Worm (Caenorhabditis elegans): Measurements from ENCODE around the gene arle-14.

Gene arle-14

DNA sequence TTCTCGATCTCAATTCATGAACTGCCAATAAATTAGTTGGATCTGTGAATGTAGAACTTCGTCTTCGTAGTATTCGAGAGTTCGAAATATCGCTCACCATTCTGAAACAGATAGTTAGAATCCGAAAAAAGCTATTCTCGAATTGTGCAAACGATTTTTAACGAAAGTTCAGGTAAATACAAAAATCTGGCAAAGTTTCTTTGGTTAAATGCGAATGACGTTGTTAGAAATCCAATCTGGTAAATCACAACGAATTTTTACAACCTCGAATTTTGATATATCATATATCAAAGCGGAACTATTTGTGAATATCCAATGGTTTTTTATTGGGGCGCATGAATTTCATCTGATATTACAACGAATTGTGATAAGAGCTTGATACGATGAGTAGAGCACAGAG, 16.5 kb downstream of the arle-14 start, which contains the start of gene hpo-28:
hpo-28 (minus strand) TSS at position 101 of the 400 bp plus-strand sequence.
- TF ChIP-seq fkh-10 (GFP tag; optimal IDR thresholded peaks at IDR 0.05) (no peak), K09A11.1 (tag; optimal IDR thresholded peaks at IDR 0.05; ENCODE audit: insufficient read depth) (no peak), dve-1 (tag; optimal IDR thresholded peaks at IDR 0.05) (no peak), pqm-1 (tag; optimal IDR thresholded peaks at IDR 0.05) (no peak), npax-4 (tag; optimal IDR thresholded peaks at IDR 0.05) (no peak), unc-3 (GFP tag; conservative IDR thresholded peaks at IDR 0.05) (no peak), unc-3 (tag; optimal IDR thresholded peaks at IDR 0.05) (no peak), hlh-13 (GFP tag; optimal IDR thresholded peaks at IDR 0.05) (no peak), K02D7.2 (tag; optimal IDR thresholded peaks at IDR 0.05) (no peak), hlh-6 (tag; optimal IDR thresholded peaks at IDR 0.05) (no peak), rnt-1 (tag; optimal IDR thresholded peaks at IDR 0.05) (no peak), elt-2 (tag; optimal IDR thresholded peaks at IDR 0.05) (no peak), che-1 (tag; optimal IDR thresholded peaks at IDR 0.05) (no peak), madf-2 (tag; optimal IDR thresholded peaks at IDR 0.05) (no peak), tbx-7 (tag; optimal IDR thresholded peaks at IDR 0.05) (no peak), hlh-8 (tag; optimal IDR thresholded peaks at IDR 0.05) (no peak), ceh-30 (tag; optimal IDR thresholded peaks at IDR 0.05) (no peak)

DNA sequence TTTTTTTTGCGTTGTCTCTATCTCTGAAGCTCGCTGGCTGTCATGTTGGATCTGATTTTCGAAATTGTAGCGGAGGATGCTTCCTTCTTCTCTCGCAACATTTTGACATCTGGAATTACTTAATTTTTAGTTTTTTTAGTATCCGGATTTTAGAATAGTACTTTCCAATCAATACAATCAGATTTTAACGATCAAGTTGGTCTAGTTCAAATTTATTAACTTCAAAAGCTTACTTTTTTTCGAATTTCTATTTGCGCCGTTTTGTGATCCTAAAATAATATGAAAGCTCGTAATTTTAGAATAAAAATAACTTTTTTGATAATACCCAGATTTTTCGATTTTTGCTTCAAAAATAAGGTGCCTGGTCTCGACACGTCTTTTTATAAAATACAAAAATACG, 17.3 kb downstream of the arle-14 start, which contains the start of gene B0336.12:
B0336.12 (minus strand) TSS at position 101 of the 400 bp plus-strand sequence.
- TF ChIP-seq C08G9.2 (tag; optimal IDR thresholded peaks at IDR 0.05) (no peak), ceh-48 (tag; optimal IDR thresholded peaks at IDR 0.05) (no peak), lin-11 (tag; optimal IDR thresholded peaks at IDR 0.05) (no peak), dve-1 (tag; optimal IDR thresholded peaks at IDR 0.05) (no peak), sdc-2 (tag; optimal IDR thresholded peaks at IDR 0.05) (no peak)

DNA sequence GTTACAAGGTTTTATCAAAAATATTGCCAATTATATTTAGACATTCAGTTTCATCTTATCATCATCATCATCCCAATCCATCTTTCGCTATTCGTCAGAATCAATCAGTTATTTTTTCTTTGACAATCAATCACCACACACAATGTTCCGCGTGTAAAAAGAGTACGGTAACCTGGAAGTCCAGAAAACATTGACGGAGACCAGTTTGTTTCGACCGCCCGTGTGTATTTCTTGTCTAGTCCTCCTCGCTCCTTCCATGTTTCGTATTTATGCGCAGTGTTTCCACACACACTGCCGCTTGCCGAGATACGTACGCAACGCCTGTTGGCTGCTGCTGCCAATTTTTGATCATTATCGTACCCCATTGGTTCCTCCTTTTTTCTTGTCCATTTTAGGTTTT, 18.0 kb downstream of the arle-14 start:
- TF ChIP-seq odd-2 (tag; optimal IDR thresholded peaks at IDR 0.05), result no peak
- no peak for TF ChIP-seq C38D4.7 (GFP tag; optimal IDR thresholded peaks at IDR 0.05)
- no peak for TF ChIP-seq zip-5 (tag; optimal IDR thresholded peaks at IDR 0.05)
- no peak for TF ChIP-seq ceh-48 (tag; optimal IDR thresholded peaks at IDR 0.05)
- TF ChIP-seq nfya-1 (tag; optimal IDR thresholded peaks at IDR 0.05), result peak; percentile 68
- no peak for TF ChIP-seq T23F11.4 (GFP tag; optimal IDR thresholded peaks at IDR 0.05)
- TF ChIP-seq dve-1 (tag; optimal IDR thresholded peaks at IDR 0.05), result no peak
- no peak for TF ChIP-seq fax-1 (tag; optimal IDR thresholded peaks at IDR 0.05)
- TF ChIP-seq Y22D7AL.16 (tag; optimal IDR thresholded peaks at IDR 0.05), result no peak
- TF ChIP-seq sox-2 (GFP tag; IDR thresholded peaks at IDR 0.05), result no peak
- TF ChIP-seq mec-3 (tag; optimal IDR thresholded peaks at IDR 0.05; ENCODE audit: borderline replicate concordance), result no peak
- no peak for TF ChIP-seq sox-4 (tag; optimal IDR thresholded peaks at IDR 0.05)
- TF ChIP-seq lin-11 (tag; optimal IDR thresholded peaks at IDR 0.05), result no peak
- no peak for TF ChIP-seq ceh-34 (tag; optimal IDR thresholded peaks at IDR 0.05)
- no peak for TF ChIP-seq tbx-7 (tag; optimal IDR thresholded peaks at IDR 0.05)
- no peak for TF ChIP-seq ceh-14 (tag; optimal IDR thresholded peaks at IDR 0.05)
- TF ChIP-seq rnt-1 (tag; optimal IDR thresholded peaks at IDR 0.05), result no peak
- TF ChIP-seq elt-2 (tag; optimal IDR thresholded peaks at IDR 0.05), result peak; percentile 42
- no peak for TF ChIP-seq pax-1 (tag; optimal IDR thresholded peaks at IDR 0.05)
- TF ChIP-seq lim-6 (tag; optimal IDR thresholded peaks at IDR 0.05), result no peak
- TF ChIP-seq hlh-30 (tag; optimal IDR thresholded peaks at IDR 0.05; ENCODE audit: insufficient read depth), result no peak
- peak; percentile 70 for TF ChIP-seq ets-4 (tag; optimal IDR thresholded peaks at IDR 0.05)
- no peak for TF ChIP-seq unc-3 (GFP tag; conservative IDR thresholded peaks at IDR 0.05)
- TF ChIP-seq unc-3 (tag; optimal IDR thresholded peaks at IDR 0.05), result no peak
- no peak for TF ChIP-seq hlh-13 (GFP tag; optimal IDR thresholded peaks at IDR 0.05)
- no peak for TF ChIP-seq ceh-19 (GFP tag; optimal IDR thresholded peaks at IDR 0.05)

Measured in whole organism, late embryonic.